Fruit fly (Drosophila melanogaster): ENCODE measurements around the gene CG10183.

The CG10183 gene

DNA sequence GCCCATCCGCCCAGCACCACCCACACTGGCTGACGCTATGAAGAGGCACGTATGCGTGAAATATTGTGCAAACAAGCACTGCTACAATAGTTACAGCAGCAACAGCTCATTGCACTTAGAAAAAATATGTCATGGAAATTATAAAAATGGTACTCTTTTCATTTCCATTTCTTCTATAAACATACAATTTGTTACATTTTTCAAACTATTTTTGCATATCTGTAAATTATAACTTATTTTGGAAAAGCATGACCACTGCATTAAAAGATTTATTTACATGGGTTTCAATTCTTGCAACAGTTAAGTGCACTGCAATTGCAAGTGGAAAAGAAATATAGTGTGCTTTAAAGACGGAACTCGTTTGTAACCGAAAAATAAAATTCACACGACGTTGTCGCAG, 39.5 kb upstream of the CG10183 start (continued):
- TF ChIP-seq CG6276 (GFP tag; optimal IDR thresholded peaks at IDR 0.05) (peak; percentile 43), CG1621 (tag; optimal IDR thresholded peaks at IDR 0.05) (no peak), CG34406 (GFP tag; optimal IDR thresholded peaks at IDR 0.05) (no peak), fkh (GFP tag; optimal IDR thresholded peaks at IDR 0.05) (no peak), CG8632 (GFP tag; optimal IDR thresholded peaks at IDR 0.05) (no peak), CG31627 (GFP tag; optimal IDR thresholded peaks at IDR 0.05) (no peak), Hr39 (GFP tag; optimal IDR thresholded peaks at IDR 0.05) (no peak), acj6 (GFP tag; optimal IDR thresholded peaks at IDR 0.05) (peak; percentile 17), dac (GFP tag; optimal IDR thresholded peaks at IDR 0.05) (no peak), achi (GFP tag; optimal IDR thresholded peaks at IDR 0.05) (peak; percentile 27), CG11902 (GFP tag; optimal IDR thresholded peaks at IDR 0.05) (no peak), eg (GFP tag; IDR thresholded peaks at IDR 0.05) (peak; percentile 77), Ets96B (tag; optimal IDR thresholded peaks at IDR 0.05) (no peak), Sox14 (GFP tag; optimal IDR thresholded peaks at IDR 0.05) (no peak), CG4318 (GFP tag; optimal IDR thresholded peaks at IDR 0.05) (peak; percentile 13), pdm3 (GFP tag; optimal IDR thresholded peaks at IDR 0.05) (peak; percentile 9), Sox15 (GFP tag; optimal IDR thresholded peaks at IDR 0.05) (no peak), Gug (GFP tag; IDR thresholded peaks at IDR 0.05) (0 out of 2 replicates have a peak, but pooled peaks have one; percentile 23), Blimp-1 (GFP tag; optimal IDR thresholded peaks at IDR 0.05) (no peak), CG9139 (GFP tag; optimal IDR thresholded peaks at IDR 0.05) (no peak), CG6792 (GFP tag; optimal IDR thresholded peaks at IDR 0.05) (no peak), OdsH (GFP tag; optimal IDR thresholded peaks at IDR 0.05) (peak; percentile 26)

DNA sequence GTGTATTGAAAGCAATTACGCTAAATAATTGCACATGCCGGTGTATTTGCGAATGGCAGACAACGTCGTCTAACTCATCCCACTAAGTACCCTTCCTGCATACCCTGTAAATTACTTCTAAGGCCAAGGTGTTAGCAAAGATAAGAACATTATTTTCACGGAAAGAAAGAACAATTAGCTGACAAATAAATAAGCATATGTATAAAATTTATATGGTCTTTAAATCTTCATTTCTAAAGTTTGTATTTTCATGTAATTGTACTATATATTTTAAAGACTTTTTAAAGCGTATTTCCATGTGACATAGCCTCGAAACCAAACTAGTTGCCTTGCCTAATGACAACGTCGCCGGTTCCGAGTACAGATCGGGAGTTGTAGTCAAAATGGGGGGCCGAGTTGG, 38.4 kb upstream of the CG10183 start:
- peak; percentile 63 for TF ChIP-seq CG32006 (GFP tag; optimal IDR thresholded peaks at IDR 0.05)
- TF ChIP-seq fd85E (GFP tag; optimal IDR thresholded peaks at IDR 0.05): no peak
- TF ChIP-seq Gug (GFP tag; IDR thresholded peaks at IDR 0.05): no peak
- peak; percentile 60 for TF ChIP-seq Hr4 (GFP tag; optimal IDR thresholded peaks at IDR 0.05)
- TF ChIP-seq Sox15 (GFP tag; optimal IDR thresholded peaks at IDR 0.05): no peak
- TF ChIP-seq CG6276 (GFP tag; optimal IDR thresholded peaks at IDR 0.05): peak; percentile 35
- TF ChIP-seq CG6808 (GFP tag; optimal IDR thresholded peaks at IDR 0.05): no peak
- no peak for TF ChIP-seq CG11762 (GFP tag; optimal IDR thresholded peaks at IDR 0.05; ENCODE audit: insufficient read depth)
- no peak for TF ChIP-seq CG6854 (GFP tag; optimal IDR thresholded peaks at IDR 0.05)
- peak; percentile 6 for TF ChIP-seq acj6 (GFP tag; optimal IDR thresholded peaks at IDR 0.05)
- no peak for TF ChIP-seq Met (GFP tag; optimal IDR thresholded peaks at IDR 0.05)
- peak; percentile 59 for TF ChIP-seq Eip78C (GFP tag)
- TF ChIP-seq CG8119 (GFP tag; IDR thresholded peaks at IDR 0.05): peak; percentile 59; the same call in 2 of the 3 replicates
- no peak for TF ChIP-seq dsx (GFP tag; optimal IDR thresholded peaks at IDR 0.05; ENCODE audit: poor library complexity, severe bottlenecking)
- no peak for TF ChIP-seq net (GFP tag; optimal IDR thresholded peaks at IDR 0.05)
- peak; percentile 8 for TF ChIP-seq pdm3 (GFP tag; optimal IDR thresholded peaks at IDR 0.05)
- TF ChIP-seq cyc (GFP tag; optimal IDR thresholded peaks at IDR 0.05): no peak
- TF ChIP-seq CG34406 (GFP tag; optimal IDR thresholded peaks at IDR 0.05): no peak
- no peak for TF ChIP-seq spab (GFP tag; optimal IDR thresholded peaks at IDR 0.05)
- no peak for TF ChIP-seq Sox14 (GFP tag; optimal IDR thresholded peaks at IDR 0.05)
- TF ChIP-seq CG10631 (GFP tag; optimal IDR thresholded peaks at IDR 0.05): no peak
- TF ChIP-seq CG6163 (GFP tag; IDR thresholded peaks at IDR 0.05): no peak
- TF ChIP-seq OdsH (GFP tag; optimal IDR thresholded peaks at IDR 0.05): no peak
- TF ChIP-seq CG8319 (GFP tag; optimal IDR thresholded peaks at IDR 0.05): no peak
- no peak for TF ChIP-seq CG9139 (GFP tag; optimal IDR thresholded peaks at IDR 0.05)
- TF ChIP-seq Ets96B (tag; optimal IDR thresholded peaks at IDR 0.05): no peak
- TF ChIP-seq lz (GFP tag; optimal IDR thresholded peaks at IDR 0.05): no peak
- no peak for TF ChIP-seq CG11902 (GFP tag; optimal IDR thresholded peaks at IDR 0.05)
- TF ChIP-seq topi (GFP tag; optimal IDR thresholded peaks at IDR 0.05): no peak
- peak; percentile 21 for TF ChIP-seq Lpt (GFP tag; optimal IDR thresholded peaks at IDR 0.05)
- no peak for TF ChIP-seq CG31627 (GFP tag; optimal IDR thresholded peaks at IDR 0.05)
- no peak for TF ChIP-seq CG7368 (GFP tag; optimal IDR thresholded peaks at IDR 0.05)
- no peak for TF ChIP-seq Eip93F (GFP tag; optimal IDR thresholded peaks at IDR 0.05)
- no peak for TF ChIP-seq Smox (GFP tag; optimal IDR thresholded peaks at IDR 0.05)
- no peak for TF ChIP-seq CG3919 (GFP tag; optimal IDR thresholded peaks at IDR 0.05)
- TF ChIP-seq Sox102F (GFP tag; optimal IDR thresholded peaks at IDR 0.05): no peak
- no peak for TF ChIP-seq fd59A (GFP tag; optimal IDR thresholded peaks at IDR 0.05)
- TF ChIP-seq ss (GFP tag; optimal IDR thresholded peaks at IDR 0.05): no peak
- TF ChIP-seq fkh (GFP tag; optimal IDR thresholded peaks at IDR 0.05): no peak
- no peak for TF ChIP-seq Ets21C (GFP tag; optimal IDR thresholded peaks at IDR 0.05)
- no peak for TF ChIP-seq dac (GFP tag; optimal IDR thresholded peaks at IDR 0.05)
